Worm (Caenorhabditis elegans): ENCODE data around the gene wip-1.

DNA sequence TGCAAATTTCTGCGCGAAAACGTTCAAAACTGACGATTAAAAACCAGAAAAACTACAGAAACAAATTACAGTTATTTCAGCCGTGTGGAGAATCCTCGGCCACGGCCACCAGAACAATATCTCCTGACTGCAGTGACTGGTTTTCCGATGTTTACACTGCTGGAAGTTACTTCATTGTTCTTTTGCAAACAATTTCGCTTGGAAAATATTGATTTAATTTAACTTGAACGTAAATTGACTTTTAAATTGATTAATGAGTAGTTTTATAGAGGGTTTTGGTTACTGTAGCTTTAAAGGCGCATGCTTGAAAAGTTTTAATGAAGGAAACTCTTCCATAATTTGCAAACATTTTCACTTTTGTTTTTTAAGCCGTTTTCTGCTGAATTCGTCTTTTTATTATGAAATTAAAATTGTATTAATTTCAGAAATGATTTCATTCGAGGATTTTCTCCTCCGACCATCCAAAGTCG is 19.4 kb upstream of the wip-1 start, which contains the start of gene smcr-8:
- TF ChIP-seq ztf-23 (GFP tag; IDR thresholded peaks at IDR 0.05) (no peak), flt-1 (GFP tag; IDR thresholded peaks at IDR 0.05) (no peak)

Data from whole organism, midembryonic.